Fruit fly (Drosophila melanogaster) whole organism, embryonic: ENCODE data around the gene CG3587.

Source experiments
- Abd-B ChIP-seq: fragments of 200-800 bp; sonication (Bioruptor generic); optimal IDR thresholded peaks from 2 replicates; lab custom pipeline; 2018; ENCODE audit warnings: missing biosample characterization, mild to moderate bottlenecking, missing genetic modification characterization, moderate library complexity
- Adf1 ChIP-seq: fragments of 200-800 bp; sonication (Bioruptor generic); IDR thresholded peaks from 2 replicates; pipeline ENCODE4 v1.3.6; 2022; ENCODE audit warnings: missing biosample characterization, missing genetic modification characterization
- B-H2 ChIP-seq: fragments of 200-800 bp; sonication (Bioruptor generic); optimal IDR thresholded peaks from 2 replicates; lab custom pipeline; 2018; ENCODE audit warnings: missing biosample characterization, mild to moderate bottlenecking, missing genetic modification characterization
- BEAF-32 ChIP-seq: fragments of 200-800 bp; sonication (Bioruptor generic); optimal IDR thresholded peaks from 3 replicates; lab custom pipeline; 2017; ENCODE audit warnings: missing biosample characterization, missing genetic modification characterization, mild to moderate bottlenecking, moderate library complexity, missing genetic modification reagents
- CG10267 ChIP-seq: fragments of 200-800 bp; sonication (Bioruptor generic); optimal IDR thresholded peaks from 2 replicates; lab custom pipeline; 2018; ENCODE audit warnings: missing biosample characterization, mild to moderate bottlenecking, missing genetic modification characterization, moderate library complexity
- CG10274 ChIP-seq: fragments of 200-800 bp; sonication (Bioruptor generic); optimal IDR thresholded peaks from 3 replicates; lab custom pipeline; 2017; ENCODE audit warnings: missing biosample characterization, mild to moderate bottlenecking, missing genetic modification characterization
- CG11695 ChIP-seq: fragments of 200-800 bp; sonication (Bioruptor generic); IDR thresholded peaks from 3 replicates; pipeline ENCODE4 v1.3.6; 2022; ENCODE audit warnings: missing biosample characterization, missing genetic modification characterization
- CG12744 ChIP-seq: fragments of 200-800 bp; sonication (Bioruptor generic); optimal IDR thresholded peaks from 2 replicates; lab custom pipeline; 2016; ENCODE audit warnings: missing biosample characterization, missing genetic modification characterization
- CG13296 ChIP-seq: fragments of 200-800 bp; sonication (Bioruptor generic); optimal IDR thresholded peaks from 3 replicates; lab custom pipeline; 2018; ENCODE audit warnings: missing biosample characterization, mild to moderate bottlenecking, missing genetic modification characterization
- CG13424 ChIP-seq: fragments of 200-800 bp; sonication (Bioruptor generic); optimal IDR thresholded peaks from 2 replicates; lab custom pipeline; 2019; ENCODE audit warnings: missing biosample characterization, mild to moderate bottlenecking, missing genetic modification characterization, moderate library complexity
- CG14441 ChIP-seq: fragments of 200-800 bp; sonication (Bioruptor generic); IDR thresholded peaks from 2 replicates; pipeline ENCODE4 v1.3.6; 2022; ENCODE audit warnings: missing biosample characterization, missing genetic modification characterization
- CG17802 ChIP-seq: fragments of 200-800 bp; sonication (Bioruptor generic); optimal IDR thresholded peaks from 2 replicates; lab custom pipeline; 2018; ENCODE audit warnings: missing biosample characterization, mild to moderate bottlenecking, missing genetic modification characterization, moderate library complexity
- CG17912 ChIP-seq: fragments of 200-800 bp; sonication (Bioruptor generic); optimal IDR thresholded peaks from 2 replicates; lab custom pipeline; 2018; ENCODE audit warnings: missing biosample characterization, mild to moderate bottlenecking, missing genetic modification characterization
- CG2129 ChIP-seq: fragments of 200-800 bp; sonication (Bioruptor generic); IDR thresholded peaks from 2 replicates; pipeline ENCODE4 v1.3.6; 2022; ENCODE audit warnings: missing biosample characterization, missing genetic modification characterization; ENCODE audit not compliant: partially characterized antibody
- CG3281 ChIP-seq: fragments of 200-800 bp; sonication (Bioruptor generic); optimal IDR thresholded peaks from 3 replicates; lab custom pipeline; 2017; ENCODE audit warnings: missing biosample characterization, mild to moderate bottlenecking, missing genetic modification characterization
- CG3407 ChIP-seq: fragments of 200-800 bp; sonication (Bioruptor generic); optimal IDR thresholded peaks from 2 replicates; lab custom pipeline; 2018; ENCODE audit warnings: missing biosample characterization, mild to moderate bottlenecking, missing genetic modification characterization
- CG43689 ChIP-seq: fragments of 200-800 bp; sonication (Bioruptor generic); IDR thresholded peaks from 2 replicates; pipeline ENCODE4 v1.3.6; 2022; ENCODE audit warnings: missing biosample characterization, missing genetic modification characterization
- CG4707 ChIP-seq: fragments of 200-800 bp; sonication (Bioruptor generic); optimal IDR thresholded peaks from 2 replicates; lab custom pipeline; 2018; ENCODE audit warnings: missing biosample characterization, mild to moderate bottlenecking, missing genetic modification characterization, moderate library complexity
- CG6175 ChIP-seq: fragments of 200-800 bp; sonication (Bioruptor generic); IDR thresholded peaks from 3 replicates; pipeline ENCODE4 v1.3.6; 2022; ENCODE audit warnings: missing biosample characterization, missing genetic modification characterization
- CG9215 ChIP-seq: fragments of 200-800 bp; sonication (Bioruptor generic); IDR thresholded peaks from 2 replicates; pipeline ENCODE4 v1.3.6; 2022; ENCODE audit warnings: missing biosample characterization, missing genetic modification characterization
- CG9437 ChIP-seq: fragments of 200-800 bp; sonication (Bioruptor generic); optimal IDR thresholded peaks from 2 replicates; lab custom pipeline; 2018; ENCODE audit warnings: missing biosample characterization, mild to moderate bottlenecking, missing genetic modification characterization
- D19B ChIP-seq: fragments of 200-800 bp; sonication (Bioruptor generic); optimal IDR thresholded peaks from 2 replicates; lab custom pipeline; 2017; ENCODE audit warnings: missing biosample characterization, mild to moderate bottlenecking, missing genetic modification characterization
- Drgx ChIP-seq: fragments of 200-800 bp; sonication (Bioruptor generic); IDR thresholded peaks from 2 replicates; pipeline ENCODE4 v1.3.6; 2022; ENCODE audit warnings: missing biosample characterization, missing genetic modification characterization
- HLH4C ChIP-seq: fragments of 200-800 bp; sonication (Bioruptor generic); IDR thresholded peaks from 3 replicates; pipeline ENCODE4 v1.3.6; 2022; ENCODE audit warnings: missing biosample characterization, missing genetic modification characterization; ENCODE audit not compliant: partially characterized antibody
- Kr ChIP-seq: fragments of 200-800 bp; sonication (Bioruptor generic); optimal IDR thresholded peaks from 2 replicates; lab custom pipeline; 2017; ENCODE audit warnings: missing biosample characterization, mild to moderate bottlenecking, missing genetic modification characterization
- Mes4 ChIP-seq: fragments of 200-800 bp; sonication (Bioruptor generic); optimal IDR thresholded peaks from 2 replicates; lab custom pipeline; 2016; ENCODE audit warnings: missing biosample characterization, missing genetic modification characterization
- Optix ChIP-seq: fragments of 200-800 bp; sonication (Bioruptor generic); IDR thresholded peaks from 3 replicates; pipeline ENCODE4 v1.3.6; 2022; ENCODE audit warnings: missing biosample characterization, missing genetic modification characterization
- Stat92E ChIP-seq, 3 experiments: fragments of >200 bp in 2 of 3; fragments of 200-800 bp in 1 of 3; sonication (Bioruptor generic) in 1 of 3; optimal IDR thresholded peaks; 2 replicates each; lab custom pipeline; 2017 to 2019; ENCODE audit warnings: missing biosample characterization in 3 of 3, missing genetic modification characterization in 3 of 3, mild to moderate bottlenecking in 1 of 3, moderate library complexity in 1 of 3
- Trl ChIP-seq, 3 experiments: fragments of >200 bp in 2 of 3; fragments of 200-800 bp in 1 of 3; sonication (Bioruptor generic) in 1 of 3; optimal IDR thresholded peaks; 2 replicates in 1 of 3; 3 replicates in 2 of 3; lab custom pipeline; 2016 to 2017; ENCODE audit warnings: missing biosample characterization in 1 of 3, missing genetic modification characterization in 1 of 3
- ac ChIP-seq: fragments of 200-800 bp; sonication (Bioruptor generic); optimal IDR thresholded peaks from 3 replicates; lab custom pipeline; 2017; ENCODE audit warnings: missing biosample characterization, mild to moderate bottlenecking, missing genetic modification characterization
- al ChIP-seq: fragments of 200-800 bp; sonication (Bioruptor generic); IDR thresholded peaks from 2 replicates; pipeline ENCODE4 v1.3.6; 2022; ENCODE audit warnings: missing biosample characterization, missing genetic modification characterization
- ato ChIP-seq: fragments of 200-800 bp; sonication (Bioruptor generic); IDR thresholded peaks from 2 replicates; pipeline ENCODE4 v1.3.6; 2022; ENCODE audit warnings: missing biosample characterization, missing genetic modification characterization; ENCODE audit not compliant: partially characterized antibody
- crol ChIP-seq: fragments of 200-800 bp; sonication (Bioruptor generic); IDR thresholded peaks from 2 replicates; pipeline ENCODE4 v1.3.6; 2022; ENCODE audit warnings: missing biosample characterization, missing genetic modification characterization
- dati ChIP-seq: fragments of 200-800 bp; sonication (Bioruptor generic); IDR thresholded peaks from 2 replicates; pipeline ENCODE4 v1.3.6; 2022; ENCODE audit warnings: missing biosample characterization, missing genetic modification characterization
- dmrt11E ChIP-seq: fragments of 200-800 bp; sonication (Bioruptor generic); optimal IDR thresholded peaks from 3 replicates; lab custom pipeline; 2018; ENCODE audit warnings: missing biosample characterization, mild to moderate bottlenecking, missing genetic modification characterization, moderate library complexity
- dmrt99B ChIP-seq: fragments of 200-800 bp; sonication (Bioruptor generic); optimal IDR thresholded peaks from 2 replicates; lab custom pipeline; 2018; ENCODE audit warnings: missing biosample characterization, mild to moderate bottlenecking, missing genetic modification characterization, moderate library complexity
- ewg ChIP-seq: fragments of 200-800 bp; sonication (Bioruptor generic); optimal IDR thresholded peaks from 3 replicates; lab custom pipeline; 2017; ENCODE audit warnings: mild to moderate bottlenecking, missing biosample characterization, missing genetic modification reagents, missing genetic modification characterization
- inv ChIP-seq: fragments of 200-800 bp; sonication (Bioruptor generic); IDR thresholded peaks from 2 replicates; pipeline ENCODE4 v1.3.6; 2022; ENCODE audit warnings: missing biosample characterization, missing genetic modification characterization; ENCODE audit not compliant: partially characterized antibody
- lmd ChIP-seq: fragments of 200-800 bp; sonication (Bioruptor generic); IDR thresholded peaks from 2 replicates; pipeline ENCODE4 v1.3.6; 2022; ENCODE audit warnings: missing biosample characterization, missing genetic modification characterization
- lov ChIP-seq, 2 experiments: fragments of 200-800 bp in 1 of 2; fragments of >200 bp in 1 of 2; sonication (Bioruptor generic) in 1 of 2; IDR thresholded peaks in 1 of 2; optimal IDR thresholded peaks in 1 of 2; 2 replicates in 1 of 2; 3 replicates in 1 of 2; pipeline versions ENCODE4 v1.3.6 to Lab custom; 2017 to 2022; ENCODE audit warnings: missing biosample characterization in 1 of 2, missing genetic modification characterization in 1 of 2
- mirr ChIP-seq: fragments of 200-800 bp; sonication (Bioruptor generic); optimal IDR thresholded peaks from 3 replicates; lab custom pipeline; 2018; ENCODE audit warnings: missing biosample characterization, mild to moderate bottlenecking, missing genetic modification characterization
- pan ChIP-seq, 4 experiments: fragments of >200 bp in 3 of 4; fragments of 200-800 bp in 1 of 4; sonication (Bioruptor generic) in 1 of 4; optimal IDR thresholded peaks in 3 of 4; IDR thresholded peaks in 1 of 4; 2 replicates each; pipeline versions ENCODE4 v1.3.6 to Lab custom; 2017 to 2022; ENCODE audit warnings: missing biosample characterization in 2 of 4, missing genetic modification characterization in 2 of 4, mixed read lengths in 1 of 4
- seq ChIP-seq: fragments of 200-800 bp; sonication (Bioruptor generic); IDR thresholded peaks from 2 replicates; pipeline ENCODE4 v1.3.6; 2022; ENCODE audit warnings: missing biosample characterization, missing genetic modification characterization
- trem ChIP-seq: fragments of 200-800 bp; optimal IDR thresholded peaks from 3 replicates; lab custom pipeline; 2019; ENCODE audit warnings: missing biosample characterization, mild to moderate bottlenecking, missing genetic modification characterization, moderate library complexity
- vfl ChIP-seq: fragments of 200-800 bp; sonication (Bioruptor generic); optimal IDR thresholded peaks from 2 replicates; lab custom pipeline; 2016; ENCODE audit warnings: missing biosample characterization, missing genetic modification characterization
- zfh2 ChIP-seq: fragments of 200-800 bp; sonication (Bioruptor generic); optimal IDR thresholded peaks from 2 replicates; lab custom pipeline; 2016; ENCODE audit warnings: missing biosample characterization, missing genetic modification characterization

The CG3587 gene

dm6 chrX:1944245-1945114, 4.4 kb downstream of the CG3587 start (continued):
- no peak for TF ChIP-seq trem
- peak; percentile 35 for TF ChIP-seq CG3281 (GFP tag; lab: Kevin White, UChicago)
- 0 out of 2 replicates have a peak, but pooled peaks have one; percentile 4 for TF ChIP-seq dati (GFP tag; lab: Robert Waterston, UW)
- no peak for TF ChIP-seq HLH4C (GFP tag; lab: Robert Waterston, UW)
- TF ChIP-seq dmrt11E (tag; lab: Kevin White, UChicago): peak; percentile 40
- no peak for TF ChIP-seq CG12744 (GFP tag; lab: Kevin White, UChicago)
- peak; percentile 60 for TF ChIP-seq dmrt99B (tag; lab: Kevin White, UChicago)
- TF ChIP-seq B-H2 (GFP tag; lab: Kevin White, UChicago): no peak
- no peak for TF ChIP-seq Adf1 (GFP tag; lab: Robert Waterston, UW)
- TF ChIP-seq mirr: no peak
- TF ChIP-seq CG10267 (tag; lab: Kevin White, UChicago): no peak
- no peak for TF ChIP-seq ac
- no peak for TF ChIP-seq crol (GFP tag; lab: Robert Waterston, UW)
- no peak for TF ChIP-seq CG13296 (GFP tag; lab: Kevin White, UChicago)
- no peak for TF ChIP-seq CG2129 (GFP tag; lab: Robert Waterston, UW)
- peak; percentile 18 for TF ChIP-seq CG3407
- TF ChIP-seq lov (optimal IDR thresholded peaks at IDR 0.05; lab: Kevin White, UChicago): no peak
- no peak for TF ChIP-seq lov (GFP tag; IDR thresholded peaks at IDR 0.05; lab: Robert Waterston, UW)
- peak; percentile 52; the same call in 2 of the 3 replicates for TF ChIP-seq Optix (GFP tag; lab: Robert Waterston, UW)
- no peak for TF ChIP-seq al (GFP tag; lab: Robert Waterston, UW)
- TF ChIP-seq pan (optimal IDR thresholded peaks at IDR 0.05; lab: Kevin White, UChicago): no peak
- peak in 1 of 2 experiments; percentile 43 for TF ChIP-seq pan (GFP tag; optimal IDR thresholded peaks at IDR 0.05 in 1 of 2, IDR thresholded peaks at IDR 0.05 in 1 of 2)
- peak; percentile 36 for TF ChIP-seq ewg (GFP tag; lab: Kevin White, UChicago)
- no peak for TF ChIP-seq BEAF-32 (GFP tag; lab: Kevin White, UChicago)
- no peak for TF ChIP-seq D19B (GFP tag; lab: Kevin White, UChicago)
- TF ChIP-seq Kr (GFP tag; lab: Kevin White, UChicago): no peak
- peak; percentile 24 for TF ChIP-seq Abd-B (GFP tag; lab: Kevin White, UChicago)
- no peak for TF ChIP-seq CG17912 (GFP tag; lab: Kevin White, UChicago)
- TF ChIP-seq lmd: peak; percentile 78
- TF ChIP-seq Trl (optimal IDR thresholded peaks at IDR 0.05; lab: Kevin White, UChicago): no peak
- TF ChIP-seq Trl (GFP tag; optimal IDR thresholded peaks at IDR 0.05; lab: Kevin White, UChicago): peak; percentile 18
- peak; percentile 56 for TF ChIP-seq CG14441 (GFP tag; lab: Robert Waterston, UW)
- peak; percentile 25 for TF ChIP-seq CG13424 (tag; lab: Kevin White, UChicago)
- no peak for TF ChIP-seq CG10274 (GFP tag; lab: Kevin White, UChicago)
- TF ChIP-seq zfh2 (GFP tag; lab: Kevin White, UChicago): peak; percentile 58
- peak; percentile 23; the same call in 1 of the 2 replicates for TF ChIP-seq CG9215 (GFP tag; lab: Robert Waterston, UW)
- no peak for TF ChIP-seq CG6175 (GFP tag; lab: Robert Waterston, UW)
- TF ChIP-seq CG11695 (GFP tag; lab: Robert Waterston, UW): peak; percentile 47; the same call in 2 of the 3 replicates
- TF ChIP-seq CG4707 (GFP tag; lab: Kevin White, UChicago): no peak
- no peak for TF ChIP-seq ato (GFP tag; lab: Robert Waterston, UW)
- no peak for TF ChIP-seq CG9437 (GFP tag; lab: Kevin White, UChicago)
- TF ChIP-seq inv: no peak
- no peak for TF ChIP-seq CG43689 (GFP tag; lab: Robert Waterston, UW)
- TF ChIP-seq CG17802 (tag; lab: Kevin White, UChicago): no peak
- TF ChIP-seq Stat92E (GFP tag; optimal IDR thresholded peaks at IDR 0.05; lab: Kevin White, UChicago): no peak
- TF ChIP-seq seq (GFP tag; lab: Robert Waterston, UW): no peak
- TF ChIP-seq Mes4: peak; percentile 8
- TF ChIP-seq Drgx (GFP tag; lab: Robert Waterston, UW): peak; percentile 24; the same call in 1 of the 2 replicates
- TF ChIP-seq vfl (GFP tag; lab: Kevin White, UChicago): peak; percentile 24
